Worm (Caenorhabditis elegans) whole organism, late embryonic: ENCODE results near the gene spp-21.

Source experiments
- ama-1 ChIP-seq: fragments of 150-350 bp; optimal IDR thresholded peaks from 2 replicates; lab custom pipeline; 2014
- ceh-14 ChIP-seq: sonication (generic microtip); optimal IDR thresholded peaks from 2 replicates; lab custom pipeline; 2016; ENCODE audit warnings: missing genotype, missing genetic modification characterization, missing compliant biosample characterization
- ceh-19 ChIP-seq: fragments of 200-800 bp; sonication (Bioruptor generic); optimal IDR thresholded peaks from 2 replicates; lab custom pipeline; 2018; ENCODE audit warnings: mild to moderate bottlenecking, missing genetic modification characterization, missing compliant biosample characterization
- ceh-22 ChIP-seq: sonication (generic microtip); optimal IDR thresholded peaks from 2 replicates; lab custom pipeline; 2017; ENCODE audit warnings: missing biosample characterization, missing genetic modification characterization
- ceh-48 ChIP-seq: sonication (generic microtip); optimal IDR thresholded peaks from 2 replicates; lab custom pipeline; 2016; ENCODE audit warnings: missing genetic modification characterization, inconsistent platforms, missing compliant biosample characterization
- ceh-6 ChIP-seq: fragments of 200-800 bp; sonication (Bioruptor generic); optimal IDR thresholded peaks from 2 replicates; lab custom pipeline; 2018; ENCODE audit warnings: mild to moderate bottlenecking, missing genetic modification characterization, missing compliant biosample characterization
- che-1 ChIP-seq: sonication (generic microtip); optimal IDR thresholded peaks from 2 replicates; lab custom pipeline; 2016; ENCODE audit warnings: mild to moderate bottlenecking, missing genetic modification characterization, missing compliant biosample characterization
- hlh-15 ChIP-seq: sonication (generic microtip); optimal IDR thresholded peaks from 2 replicates; lab custom pipeline; 2016; ENCODE audit warnings: missing genetic modification characterization, missing compliant biosample characterization
- hlh-30 ChIP-seq: sonication (generic microtip); optimal IDR thresholded peaks from 2 replicates; lab custom pipeline; 2017; ENCODE audit warnings: antibody characterized with exemption, missing genetic modification characterization, missing compliant biosample characterization; ENCODE audit not compliant: insufficient read depth
- lim-6 ChIP-seq: sonication (generic microtip); optimal IDR thresholded peaks from 2 replicates; lab custom pipeline; 2016; ENCODE audit warnings: missing genetic modification characterization, missing compliant biosample characterization
- sdc-2 ChIP-seq: sonication (generic microtip); optimal IDR thresholded peaks from 2 replicates; lab custom pipeline; 2016; ENCODE audit warnings: missing genotype, missing genetic modification characterization, missing compliant biosample characterization
- syd-9 ChIP-seq: sonication (generic microtip); optimal IDR thresholded peaks from 2 replicates; lab custom pipeline; 2016; ENCODE audit warnings: mild to moderate bottlenecking, missing genetic modification characterization, moderate library complexity, missing compliant biosample characterization
- tbx-2 ChIP-seq: sonication (generic microtip); optimal IDR thresholded peaks from 2 replicates; lab custom pipeline; 2016; ENCODE audit warnings: missing genetic modification characterization, missing compliant biosample characterization
- unc-3 ChIP-seq, 2 experiments: fragments of 200-800 bp in 1 of 2; sonication (Bioruptor generic) in 1 of 2; sonication (generic microtip) in 1 of 2; conservative IDR thresholded peaks in 1 of 2; optimal IDR thresholded peaks in 1 of 2; 2 replicates each; pipeline versions ENCODE4 v1.3.6 to Lab custom; 2016 to 2022; ENCODE audit warnings: missing compliant biosample characterization in 2 of 2, missing genetic modification characterization in 2 of 2, missing genetic modification reagents in 1 of 2
- zip-5 ChIP-seq: sonication (generic microtip); optimal IDR thresholded peaks from 2 replicates; lab custom pipeline; 2016; ENCODE audit warnings: missing genetic modification characterization, missing compliant biosample characterization

The spp-21 gene

DNA sequence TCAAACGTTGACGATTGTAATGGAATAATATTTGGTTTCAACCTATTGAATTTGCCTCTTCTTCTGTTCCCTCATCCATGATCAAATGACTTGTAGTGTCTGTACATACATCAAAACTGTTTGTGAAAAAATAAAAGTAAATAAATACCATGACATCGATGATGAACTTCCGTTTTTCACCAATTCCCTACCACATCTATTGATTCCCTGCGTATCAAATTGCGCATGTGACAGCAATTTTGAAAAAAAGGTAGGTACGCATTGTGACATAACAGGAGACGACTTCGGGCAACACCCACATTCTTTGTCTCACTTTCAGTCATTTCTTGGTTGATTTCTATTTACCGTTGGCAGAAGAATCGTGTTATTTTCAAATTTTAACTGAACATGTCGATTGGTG is 46.5 kb downstream of the spp-21 start, which contains the start of gene C35C5.9:
C35C5.9 (plus strand) TSS at position 161 of the 400 bp plus-strand sequence.
- TF ChIP-seq ama-1 (lab: Kevin White, UChicago), result no peak
- TF ChIP-seq ceh-14 (tag; lab: Kevin White, UChicago), result no peak
- no peak for TF ChIP-seq ceh-6 (GFP tag; lab: Kevin White, UChicago)
- no peak for TF ChIP-seq zip-5 (tag; lab: Kevin White, UChicago)
- TF ChIP-seq lim-6 (tag; lab: Kevin White, UChicago), result no peak
- TF ChIP-seq unc-3 (GFP tag; conservative IDR thresholded peaks at IDR 0.05; lab: Robert Waterston, UW), result no peak
- TF ChIP-seq unc-3 (tag; optimal IDR thresholded peaks at IDR 0.05; lab: Kevin White, UChicago), result no peak
- no peak for TF ChIP-seq ceh-22 (tag; lab: Kevin White, UChicago)
- no peak for TF ChIP-seq tbx-2 (tag; lab: Kevin White, UChicago)
- no peak for TF ChIP-seq ceh-19 (GFP tag; lab: Kevin White, UChicago)
- no peak for TF ChIP-seq sdc-2 (tag; lab: Kevin White, UChicago)
- no peak for TF ChIP-seq hlh-30 (tag; lab: Kevin White, UChicago)
- TF ChIP-seq, all 69 proteins: peak for 0

- no peak for TF ChIP-seq che-1 (tag; lab: Kevin White, UChicago)
- no peak for TF ChIP-seq syd-9
- no peak for TF ChIP-seq ceh-48 (tag; lab: Kevin White, UChicago)
- no peak for TF ChIP-seq hlh-15 (tag; lab: Kevin White, UChicago)
Measured at ce11 chrX:11537240-11537764, 47.4 kb downstream of the spp-21 start, which contains the start of gene gcp-2.2. gcp-2.2 (plus strand) TSS chrX:11537714.
